Fruit fly (Drosophila melanogaster) whole organism, embryonic: ENCODE results near the gene Dora.

Source experiments
- Aef1 ChIP-seq: fragments of 200-800 bp; sonication (Bioruptor generic); IDR thresholded peaks from 3 replicates; pipeline ENCODE4 v1.3.6; 2022; ENCODE audit warnings: missing biosample characterization, missing genetic modification characterization
- Atf3 ChIP-seq: fragments of 200-800 bp; sonication (Bioruptor generic); optimal IDR thresholded peaks from 3 replicates; lab custom pipeline; 2016; ENCODE audit warnings: missing biosample characterization, missing genetic modification characterization
- Atf6 ChIP-seq: fragments of 200-800 bp; sonication (Bioruptor generic); IDR thresholded peaks from 2 replicates; pipeline ENCODE4 v1.3.6; 2022; ENCODE audit warnings: missing biosample characterization, missing genetic modification characterization
- Blimp-1 ChIP-seq: fragments of 200-800 bp; sonication (Bioruptor generic); optimal IDR thresholded peaks from 3 replicates; lab custom pipeline; 2018; ENCODE audit warnings: missing biosample characterization, missing genetic modification characterization, mild to moderate bottlenecking, moderate library complexity, missing genetic modification reagents
- CG10654 ChIP-seq: fragments of 200-800 bp; sonication (Bioruptor generic); optimal IDR thresholded peaks from 2 replicates; lab custom pipeline; 2016; ENCODE audit warnings: missing biosample characterization, missing genetic modification characterization
- CG13296 ChIP-seq: fragments of 200-800 bp; sonication (Bioruptor generic); optimal IDR thresholded peaks from 3 replicates; lab custom pipeline; 2018; ENCODE audit warnings: missing biosample characterization, mild to moderate bottlenecking, missing genetic modification characterization
- CG14710 ChIP-seq: fragments of 200-800 bp; sonication (Bioruptor generic); optimal IDR thresholded peaks from 3 replicates; lab custom pipeline; 2019; ENCODE audit warnings: missing biosample characterization, mild to moderate bottlenecking, missing genetic modification characterization, moderate library complexity
- CG16813 ChIP-seq: fragments of 200-800 bp; sonication (Bioruptor generic); IDR thresholded peaks from 3 replicates; pipeline ENCODE4 v1.3.6; 2022; ENCODE audit warnings: missing biosample characterization, missing genetic modification characterization; ENCODE audit not compliant: partially characterized antibody
- CG17328 ChIP-seq: fragments of 200-800 bp; sonication (Bioruptor generic); IDR thresholded peaks from 2 replicates; pipeline ENCODE4 v1.3.6; 2022; ENCODE audit warnings: missing biosample characterization, missing genetic modification characterization
- CG17829 ChIP-seq: fragments of 200-800 bp; optimal IDR thresholded peaks from 2 replicates; lab custom pipeline; 2019; ENCODE audit warnings: missing biosample characterization, mild to moderate bottlenecking, missing genetic modification characterization, moderate library complexity
- CG18262 ChIP-seq: fragments of 200-800 bp; optimal IDR thresholded peaks from 3 replicates; lab custom pipeline; 2019; ENCODE audit warnings: missing biosample characterization, mild to moderate bottlenecking, missing genetic modification characterization, moderate library complexity
- CG1832 ChIP-seq: fragments of 200-800 bp; sonication (Bioruptor generic); optimal IDR thresholded peaks from 2 replicates; lab custom pipeline; 2017; ENCODE audit warnings: missing biosample characterization, mild to moderate bottlenecking, missing genetic modification characterization, inconsistent platforms
- CG2120 ChIP-seq: fragments of 200-800 bp; sonication (Bioruptor generic); optimal IDR thresholded peaks from 3 replicates; lab custom pipeline; 2016; ENCODE audit warnings: missing biosample characterization, missing genetic modification characterization
- CG3065 ChIP-seq: fragments of 200-800 bp; sonication (Bioruptor generic); optimal IDR thresholded peaks from 2 replicates; lab custom pipeline; 2016; ENCODE audit warnings: missing biosample characterization, missing genetic modification characterization
- CG3995 ChIP-seq: fragments of 200-800 bp; sonication (Bioruptor generic); optimal IDR thresholded peaks from 3 replicates; lab custom pipeline; 2016; ENCODE audit warnings: missing biosample characterization, missing genetic modification characterization
- CG4854 ChIP-seq: fragments of 200-800 bp; sonication (Bioruptor generic); optimal IDR thresholded peaks from 2 replicates; lab custom pipeline; 2016; ENCODE audit warnings: missing biosample characterization, missing genetic modification characterization, inconsistent platforms
- CG5180 ChIP-seq: fragments of 200-800 bp; sonication (Bioruptor generic); optimal IDR thresholded peaks from 3 replicates; lab custom pipeline; 2017; ENCODE audit warnings: missing biosample characterization, missing genetic modification characterization, mild to moderate bottlenecking, moderate library complexity, missing genetic modification reagents
- CG6175 ChIP-seq: fragments of 200-800 bp; sonication (Bioruptor generic); IDR thresholded peaks from 3 replicates; pipeline ENCODE4 v1.3.6; 2022; ENCODE audit warnings: missing biosample characterization, missing genetic modification characterization
- Dfd ChIP-seq, 2 experiments: fragments of >200 bp; optimal IDR thresholded peaks; 2 replicates each; lab custom pipeline; 2017; ENCODE audit warnings: missing biosample characterization in 2 of 2, missing genetic modification characterization in 2 of 2
- HLH54F ChIP-seq: fragments of 200-800 bp; sonication (Bioruptor generic); optimal IDR thresholded peaks from 3 replicates; lab custom pipeline; 2016; ENCODE audit warnings: missing biosample characterization, missing genetic modification characterization
- Hr51 ChIP-seq, 2 experiments: fragments of 200-800 bp; sonication (Bioruptor generic); optimal IDR thresholded peaks; 2 replicates in 1 of 2; 3 replicates in 1 of 2; lab custom pipeline; 2016 to 2018; ENCODE audit warnings: missing biosample characterization in 2 of 2, missing genetic modification characterization in 2 of 2, mild to moderate bottlenecking in 1 of 2, moderate library complexity in 1 of 2
- Max ChIP-seq: fragments of 200-800 bp; sonication (Bioruptor generic); optimal IDR thresholded peaks from 2 replicates; lab custom pipeline; 2016; ENCODE audit warnings: missing biosample characterization, mild to moderate bottlenecking, missing genetic modification characterization
- Optix ChIP-seq: fragments of 200-800 bp; sonication (Bioruptor generic); IDR thresholded peaks from 3 replicates; pipeline ENCODE4 v1.3.6; 2022; ENCODE audit warnings: missing biosample characterization, missing genetic modification characterization
- Scr ChIP-seq: fragments of 200-800 bp; sonication (Bioruptor generic); IDR thresholded peaks from 2 replicates; pipeline ENCODE4 v1.3.6; 2022; ENCODE audit warnings: missing biosample characterization, missing genetic modification characterization; ENCODE audit not compliant: partially characterized antibody
- Sry-δ ChIP-seq: fragments of 200-800 bp; sonication (Bioruptor generic); optimal IDR thresholded peaks from 2 replicates; lab custom pipeline; 2016; ENCODE audit warnings: missing biosample characterization, missing genetic modification characterization
- btn ChIP-seq: fragments of 200-800 bp; sonication (Bioruptor generic); optimal IDR thresholded peaks from 2 replicates; lab custom pipeline; 2016; ENCODE audit warnings: missing biosample characterization, missing genetic modification characterization
- corto ChIP-seq: fragments of 200-800 bp; sonication (Bioruptor generic); optimal IDR thresholded peaks from 2 replicates; lab custom pipeline; 2016; ENCODE audit warnings: missing biosample characterization, mild to moderate bottlenecking, missing genetic modification characterization, moderate library complexity
- danr ChIP-seq: fragments of 200-800 bp; sonication (Bioruptor generic); IDR thresholded peaks from 2 replicates; pipeline ENCODE4 v1.3.6; 2022; ENCODE audit warnings: missing biosample characterization, missing genetic modification characterization
- disco-r ChIP-seq: fragments of 200-800 bp; sonication (Bioruptor generic); optimal IDR thresholded peaks from 2 replicates; lab custom pipeline; 2016; ENCODE audit warnings: missing biosample characterization, missing genetic modification characterization
- emc ChIP-seq: fragments of 200-800 bp; sonication (Bioruptor generic); optimal IDR thresholded peaks from 2 replicates; lab custom pipeline; 2016; ENCODE audit warnings: missing biosample characterization, missing genetic modification characterization
- kni ChIP-seq: fragments of 200-800 bp; sonication (Bioruptor generic); optimal IDR thresholded peaks from 3 replicates; lab custom pipeline; 2017; ENCODE audit warnings: mild to moderate bottlenecking, missing biosample characterization, missing genetic modification reagents, missing genetic modification characterization
- knrl ChIP-seq: fragments of 200-800 bp; sonication (Bioruptor generic); IDR thresholded peaks from 3 replicates; pipeline ENCODE4 v1.3.6; 2022; ENCODE audit warnings: missing biosample characterization, missing genetic modification characterization; ENCODE audit not compliant: partially characterized antibody
- nmo ChIP-seq: fragments of 200-800 bp; sonication (Bioruptor generic); optimal IDR thresholded peaks from 2 replicates; lab custom pipeline; 2018; ENCODE audit warnings: missing biosample characterization, mild to moderate bottlenecking, missing genetic modification characterization, moderate library complexity
- sc ChIP-seq, 3 experiments: fragments of >200 bp in 2 of 3; fragments of 200-800 bp in 1 of 3; sonication (Bioruptor generic) in 1 of 3; optimal IDR thresholded peaks; 2 replicates in 2 of 3; 3 replicates in 1 of 3; lab custom pipeline; 2017; ENCODE audit warnings: mild to moderate bottlenecking in 1 of 3, missing biosample characterization in 1 of 3, missing genetic modification characterization in 1 of 3, missing genetic modification reagents in 1 of 3
- slbo ChIP-seq: fragments of 200-800 bp; sonication (Bioruptor generic); IDR thresholded peaks from 2 replicates; pipeline ENCODE4 v1.3.6; 2022; ENCODE audit warnings: missing biosample characterization, missing genetic modification characterization
- ttk ChIP-seq: fragments of 200-800 bp; sonication (Bioruptor generic); IDR thresholded peaks from 2 replicates; pipeline ENCODE4 v2.1.2; 2022; ENCODE audit warnings: missing biosample characterization, missing genetic modification characterization
- zf30C ChIP-seq: fragments of 200-800 bp; sonication (Bioruptor generic); optimal IDR thresholded peaks from 3 replicates; lab custom pipeline; 2018; ENCODE audit warnings: missing biosample characterization, mild to moderate bottlenecking, missing genetic modification characterization

Gene Dora

dm6 chrX:18843229-18844033 is 20.3 kb upstream of the Dora start, which contains the start of gene htk (continued):
- peak; percentile 51 for TF ChIP-seq CG14710 (tag; lab: Kevin White, UChicago)
- no peak for TF ChIP-seq zf30C (GFP tag; lab: Kevin White, UChicago)
- peak; percentile 54; the same call in 2 of the 3 replicates for TF ChIP-seq Optix (GFP tag; lab: Robert Waterston, UW)
- TF ChIP-seq Aef1, result peak; percentile 72
- TF ChIP-seq btn, result peak; percentile 23
- no peak for TF ChIP-seq kni
- peak; percentile 48 for TF ChIP-seq CG3995 (GFP tag; lab: Kevin White, UChicago)
- TF ChIP-seq CG17328 (GFP tag; lab: Robert Waterston, UW), result peak; percentile 64
- peak; percentile 43 for TF ChIP-seq CG18262 (tag; lab: Kevin White, UChicago)
- TF ChIP-seq CG17829 (tag; lab: Kevin White, UChicago), result peak; percentile 79
- peak; percentile 69 for TF ChIP-seq nmo (GFP tag; lab: Kevin White, UChicago)
- no peak for TF ChIP-seq CG1832 (GFP tag; lab: Kevin White, UChicago)
- TF ChIP-seq corto (GFP tag; lab: Kevin White, UChicago), result no peak
- TF ChIP-seq ttk (GFP tag; lab: Robert Waterston, UW), result no peak
- TF ChIP-seq Blimp-1 (GFP tag; lab: Kevin White, UChicago), result peak; percentile 28
- no peak for TF ChIP-seq Dfd (GFP tag; optimal IDR thresholded peaks at IDR 0.05; lab: Kevin White, UChicago)
- TF ChIP-seq Atf3 (GFP tag; lab: Kevin White, UChicago), result peak; percentile 45
- TF ChIP-seq Scr (GFP tag; lab: Robert Waterston, UW), result peak; percentile 85
- TF ChIP-seq knrl (GFP tag; lab: Robert Waterston, UW), result peak; percentile 87
- TF ChIP-seq CG10654 (GFP tag; lab: Kevin White, UChicago), result peak; percentile 65
- no peak for TF ChIP-seq danr (GFP tag; lab: Robert Waterston, UW)
- peak; percentile 18 for TF ChIP-seq CG4854 (GFP tag; lab: Kevin White, UChicago)
- TF ChIP-seq CG3065 (GFP tag; lab: Kevin White, UChicago), result peak; percentile 60
- peak; percentile 52 for TF ChIP-seq emc (GFP tag; lab: Kevin White, UChicago)
- 0 out of 3 replicates have a peak, but pooled peaks have one; percentile 15 for TF ChIP-seq CG6175 (GFP tag; lab: Robert Waterston, UW)
- peak; percentile 81 for TF ChIP-seq slbo (GFP tag; lab: Robert Waterston, UW)
- TF ChIP-seq disco-r (GFP tag; lab: Kevin White, UChicago), result peak; percentile 18
- peak; percentile 13 for TF ChIP-seq Max (GFP tag; lab: Kevin White, UChicago)
- peak; percentile 99 for TF ChIP-seq Sry-δ
- peak; percentile 60 for TF ChIP-seq Atf6 (GFP tag; lab: Robert Waterston, UW)
- TF ChIP-seq CG2120 (GFP tag; lab: Kevin White, UChicago), result peak; percentile 71
- peak; percentile 65 for TF ChIP-seq HLH54F (GFP tag; lab: Kevin White, UChicago)
- peak; percentile 40 to 71 for TF ChIP-seq Hr51 (GFP tag; optimal IDR thresholded peaks at IDR 0.05; lab: Kevin White, UChicago)
- no peak for TF ChIP-seq CG13296 (GFP tag; lab: Kevin White, UChicago)
- peak; percentile 87 for TF ChIP-seq CG16813 (GFP tag; lab: Robert Waterston, UW)
- TF ChIP-seq CG5180 (GFP tag; lab: Kevin White, UChicago), result no peak
- TF ChIP-seq sc (optimal IDR thresholded peaks at IDR 0.05; lab: Kevin White, UChicago), result no peak
- TF ChIP-seq sc (GFP tag; optimal IDR thresholded peaks at IDR 0.05; lab: Kevin White, UChicago), result peak; percentile 3
